Fruit fly (Drosophila melanogaster) S2 (cell line): ENCODE measurements around the gene CG11699.
"Not testable (repeated sequence)": the region's sequence is repeated elsewhere in the genome, so short reads cannot be mapped to it uniquely, and the experiment has no call there.

ENCODE experiments used
- CG8478 ChIP-seq: fragments of >200 bp; optimal IDR thresholded peaks from 2 replicates; lab custom pipeline; 2018
- CTCF ChIP-seq, 2 experiments: fragments of >200 bp; optimal IDR thresholded peaks; 2 replicates each; lab custom pipeline; 2018

- TF ChIP-seq CG8478 (lab: Kevin White, UChicago); CTCF (optimal IDR thresholded peaks at IDR 0.05; lab: Kevin White, UChicago): not testable (repeated sequence)
Observed at dm6 chrX:11599589-11599988, 29.2 kb downstream of the CG11699 start, which contains the start of gene rho-4.
